Fruit fly (Drosophila melanogaster) whole organism, embryonic: ENCODE results near the gene Gyc89Da.
A peak's percentile ranks its signal among the peaks of the same experiment; 100 is the strongest.

ENCODE experiments used
- Adf1 ChIP-seq: fragments of 200-800 bp; sonication (Bioruptor generic); IDR thresholded peaks from 2 replicates; pipeline ENCODE4 v1.3.6; 2022; ENCODE audit warnings: missing biosample characterization, missing genetic modification characterization
- BtbVII ChIP-seq: fragments of 200-800 bp; sonication (Bioruptor generic); optimal IDR thresholded peaks from 3 replicates; lab custom pipeline; 2017; ENCODE audit warnings: missing biosample characterization, mild to moderate bottlenecking, missing genetic modification characterization
- CG10274 ChIP-seq: fragments of 200-800 bp; sonication (Bioruptor generic); optimal IDR thresholded peaks from 3 replicates; lab custom pipeline; 2017; ENCODE audit warnings: missing biosample characterization, mild to moderate bottlenecking, missing genetic modification characterization
- CG11504 ChIP-seq: fragments of 200-800 bp; sonication (Bioruptor generic); optimal IDR thresholded peaks from 3 replicates; lab custom pipeline; 2019; ENCODE audit warnings: missing biosample characterization, mild to moderate bottlenecking, missing genetic modification characterization, moderate library complexity
- CG11695 ChIP-seq: fragments of 200-800 bp; sonication (Bioruptor generic); IDR thresholded peaks from 3 replicates; pipeline ENCODE4 v1.3.6; 2022; ENCODE audit warnings: missing biosample characterization, missing genetic modification characterization
- CG12104 ChIP-seq: fragments of 200-800 bp; sonication (Bioruptor generic); optimal IDR thresholded peaks from 3 replicates; lab custom pipeline; 2016; ENCODE audit warnings: missing biosample characterization, missing genetic modification characterization
- CG12942 ChIP-seq: fragments of 200-800 bp; sonication (Bioruptor generic); optimal IDR thresholded peaks from 3 replicates; lab custom pipeline; 2016; ENCODE audit warnings: missing biosample characterization, missing genetic modification characterization
- CG13424 ChIP-seq: fragments of 200-800 bp; sonication (Bioruptor generic); optimal IDR thresholded peaks from 2 replicates; lab custom pipeline; 2019; ENCODE audit warnings: missing biosample characterization, mild to moderate bottlenecking, missing genetic modification characterization, moderate library complexity
- CG15601 ChIP-seq: fragments of 200-800 bp; sonication (Bioruptor generic); optimal IDR thresholded peaks from 3 replicates; lab custom pipeline; 2019; ENCODE audit warnings: missing biosample characterization, mild to moderate bottlenecking, missing genetic modification characterization, moderate library complexity
- CG1602 ChIP-seq: fragments of 200-800 bp; sonication (Bioruptor generic); optimal IDR thresholded peaks from 3 replicates; lab custom pipeline; 2016; ENCODE audit warnings: missing biosample characterization, missing genetic modification characterization
- CG17186 ChIP-seq: fragments of 200-800 bp; sonication (Bioruptor generic); optimal IDR thresholded peaks from 3 replicates; lab custom pipeline; 2017; ENCODE audit warnings: missing biosample characterization, missing genetic modification reagents, missing genetic modification characterization
- CG2120 ChIP-seq: fragments of 200-800 bp; sonication (Bioruptor generic); optimal IDR thresholded peaks from 3 replicates; lab custom pipeline; 2016; ENCODE audit warnings: missing biosample characterization, missing genetic modification characterization
- CG2202 ChIP-seq: fragments of 200-800 bp; sonication (Bioruptor generic); optimal IDR thresholded peaks from 2 replicates; lab custom pipeline; 2018; ENCODE audit warnings: missing biosample characterization, mild to moderate bottlenecking, missing genetic modification characterization
- CG34376 ChIP-seq: fragments of 200-800 bp; sonication (Bioruptor generic); optimal IDR thresholded peaks from 2 replicates; lab custom pipeline; 2018; ENCODE audit warnings: missing biosample characterization, mild to moderate bottlenecking, missing genetic modification characterization
- CG4707 ChIP-seq: fragments of 200-800 bp; sonication (Bioruptor generic); optimal IDR thresholded peaks from 2 replicates; lab custom pipeline; 2018; ENCODE audit warnings: missing biosample characterization, mild to moderate bottlenecking, missing genetic modification characterization, moderate library complexity
- CG6689 ChIP-seq: fragments of 200-800 bp; sonication (Bioruptor generic); IDR thresholded peaks from 2 replicates; pipeline ENCODE4 v1.3.6; 2022; ENCODE audit warnings: missing biosample characterization, missing genetic modification characterization
- CG6854 ChIP-seq: fragments of 200-800 bp; sonication (Bioruptor generic); optimal IDR thresholded peaks from 3 replicates; lab custom pipeline; 2017; ENCODE audit warnings: missing biosample characterization, mild to moderate bottlenecking, missing genetic modification characterization
- CG7987 ChIP-seq: fragments of 200-800 bp; sonication (Bioruptor generic); optimal IDR thresholded peaks from 2 replicates; lab custom pipeline; 2018; ENCODE audit warnings: missing biosample characterization, mild to moderate bottlenecking, missing genetic modification characterization, moderate library complexity
- CG8924 ChIP-seq: fragments of 200-800 bp; optimal IDR thresholded peaks from 3 replicates; lab custom pipeline; 2019; ENCODE audit warnings: missing biosample characterization, mild to moderate bottlenecking, missing genetic modification characterization, moderate library complexity
- CG9609 ChIP-seq: fragments of 200-800 bp; sonication (Bioruptor generic); optimal IDR thresholded peaks from 3 replicates; lab custom pipeline; 2016; ENCODE audit warnings: missing biosample characterization, missing genetic modification characterization
- CG9817 ChIP-seq: fragments of 200-800 bp; sonication (Bioruptor generic); optimal IDR thresholded peaks from 2 replicates; lab custom pipeline; 2018; ENCODE audit warnings: missing biosample characterization, mild to moderate bottlenecking, missing genetic modification characterization, moderate library complexity
- CoRest ChIP-seq: fragments of 200-800 bp; sonication (Bioruptor generic); optimal IDR thresholded peaks from 3 replicates; lab custom pipeline; 2018; ENCODE audit warnings: missing biosample characterization, mild to moderate bottlenecking, missing genetic modification characterization, moderate library complexity
- Dbx ChIP-seq: fragments of 200-800 bp; sonication (Bioruptor generic); IDR thresholded peaks from 3 replicates; pipeline ENCODE4 v1.3.6; 2022; ENCODE audit warnings: missing biosample characterization, missing genetic modification characterization
- Dek ChIP-seq: fragments of 200-800 bp; sonication (Bioruptor generic); optimal IDR thresholded peaks from 3 replicates; lab custom pipeline; 2019; ENCODE audit warnings: missing biosample characterization, mild to moderate bottlenecking, missing genetic modification characterization, moderate library complexity
- Dref ChIP-seq: fragments of 200-800 bp; sonication (Bioruptor generic); IDR thresholded peaks from 2 replicates; pipeline ENCODE4 v1.3.6; 2022; ENCODE audit warnings: missing biosample characterization, missing genetic modification characterization
- Ets65A ChIP-seq: fragments of 200-800 bp; sonication (Bioruptor generic); peaks from one replicate; lab custom pipeline; 2016; ENCODE audit warnings: missing biosample characterization, missing genetic modification characterization
- Hr3 ChIP-seq: fragments of 200-800 bp; sonication (Bioruptor generic); optimal IDR thresholded peaks from 3 replicates; lab custom pipeline; 2016; ENCODE audit warnings: missing biosample characterization, missing genetic modification characterization
- Nf-YA ChIP-seq: fragments of 200-800 bp; sonication (Bioruptor generic); IDR thresholded peaks from 2 replicates; pipeline ENCODE4 v1.3.6; 2022; ENCODE audit warnings: missing biosample characterization, missing genetic modification characterization
- PHDP ChIP-seq: fragments of 200-800 bp; sonication (Bioruptor generic); optimal IDR thresholded peaks from 3 replicates; lab custom pipeline; 2018; ENCODE audit warnings: missing biosample characterization, mild to moderate bottlenecking, missing genetic modification characterization, moderate library complexity
- Rx ChIP-seq: fragments of 200-800 bp; sonication (Bioruptor generic); IDR thresholded peaks from 2 replicates; pipeline ENCODE4 v1.3.6; 2022; ENCODE audit warnings: missing biosample characterization, missing genetic modification characterization
- amos ChIP-seq: fragments of 200-800 bp; sonication (Bioruptor generic); IDR thresholded peaks from 2 replicates; pipeline ENCODE4 v1.3.6; 2022; ENCODE audit warnings: missing biosample characterization, missing genetic modification characterization; ENCODE audit not compliant: partially characterized antibody
- aop ChIP-seq: fragments of 200-800 bp; sonication (Bioruptor generic); IDR thresholded peaks from 2 replicates; pipeline ENCODE4 v1.3.6; 2022; ENCODE audit warnings: missing biosample characterization, missing genetic modification characterization
- chinmo ChIP-seq: fragments of 200-800 bp; sonication (Bioruptor generic); IDR thresholded peaks from 4 replicates; pipeline ENCODE4 v1.3.6; 2022; ENCODE audit warnings: missing biosample characterization, missing genetic modification characterization; ENCODE audit not compliant: partially characterized antibody
- dmrt11E ChIP-seq: fragments of 200-800 bp; sonication (Bioruptor generic); optimal IDR thresholded peaks from 3 replicates; lab custom pipeline; 2018; ENCODE audit warnings: missing biosample characterization, mild to moderate bottlenecking, missing genetic modification characterization, moderate library complexity
- eve ChIP-seq, 2 experiments: fragments of >200 bp; optimal IDR thresholded peaks; 2 replicates each; lab custom pipeline; 2017; ENCODE audit warnings: missing biosample characterization in 2 of 2, missing genetic modification characterization in 2 of 2
- eyg ChIP-seq: fragments of 200-800 bp; sonication (Bioruptor generic); optimal IDR thresholded peaks from 3 replicates; lab custom pipeline; 2016; ENCODE audit warnings: missing biosample characterization, missing genetic modification characterization
- gfzf ChIP-seq: fragments of 200-800 bp; sonication (Bioruptor generic); optimal IDR thresholded peaks from 2 replicates; lab custom pipeline; 2016; ENCODE audit warnings: missing biosample characterization, mild to moderate bottlenecking, missing genetic modification characterization, moderate library complexity
- grn ChIP-seq: fragments of 200-800 bp; sonication (Bioruptor generic); optimal IDR thresholded peaks from 3 replicates; lab custom pipeline; 2017; ENCODE audit warnings: missing biosample characterization, missing genetic modification characterization
- ind ChIP-seq: fragments of 200-800 bp; sonication (Bioruptor generic); optimal IDR thresholded peaks from 3 replicates; lab custom pipeline; 2016; ENCODE audit warnings: missing biosample characterization, missing genetic modification characterization
- jing ChIP-seq: fragments of 200-800 bp; sonication (Bioruptor generic); optimal IDR thresholded peaks from 2 replicates; lab custom pipeline; 2018; ENCODE audit warnings: missing biosample characterization, mild to moderate bottlenecking, missing genetic modification characterization
- lola ChIP-seq, 3 experiments: fragments of >200 bp in 2 of 3; fragments of 200-800 bp in 1 of 3; sonication (Bioruptor generic) in 1 of 3; optimal IDR thresholded peaks; 2 replicates each; lab custom pipeline; 2017 to 2019; ENCODE audit warnings: missing biosample characterization in 3 of 3, missing genetic modification characterization in 3 of 3, mild to moderate bottlenecking in 1 of 3, moderate library complexity in 1 of 3
- pan ChIP-seq, 4 experiments: fragments of >200 bp in 3 of 4; fragments of 200-800 bp in 1 of 4; sonication (Bioruptor generic) in 1 of 4; optimal IDR thresholded peaks in 3 of 4; IDR thresholded peaks in 1 of 4; 2 replicates each; pipeline versions ENCODE4 v1.3.6 to Lab custom; 2017 to 2022; ENCODE audit warnings: missing biosample characterization in 2 of 4, missing genetic modification characterization in 2 of 4, mixed read lengths in 1 of 4
- row ChIP-seq: fragments of 200-800 bp; sonication (Bioruptor generic); IDR thresholded peaks from 3 replicates; pipeline ENCODE4 v1.3.6; 2022; ENCODE audit warnings: missing biosample characterization, missing genetic modification characterization
- sens-2 ChIP-seq: fragments of 200-800 bp; sonication (Bioruptor generic); IDR thresholded peaks from 2 replicates; pipeline ENCODE4 v1.3.6; 2022; ENCODE audit warnings: missing biosample characterization, missing genetic modification characterization
- ssp ChIP-seq: fragments of 200-800 bp; sonication (Bioruptor generic); IDR thresholded peaks from 2 replicates; pipeline ENCODE4 v1.3.6; 2022; ENCODE audit warnings: missing biosample characterization, missing genetic modification characterization
- sug ChIP-seq: fragments of 200-800 bp; optimal IDR thresholded peaks from 2 replicates; lab custom pipeline; 2019; ENCODE audit warnings: missing biosample characterization, mild to moderate bottlenecking, missing genetic modification characterization, moderate library complexity
- tll ChIP-seq, 2 experiments: fragments of 200-800 bp in 1 of 2; fragments of >200 bp in 1 of 2; sonication (Bioruptor generic) in 1 of 2; optimal IDR thresholded peaks; 2 replicates each; lab custom pipeline; 2017 to 2019; ENCODE audit warnings: missing biosample characterization in 2 of 2, missing genetic modification characterization in 2 of 2, mild to moderate bottlenecking in 1 of 2, moderate library complexity in 1 of 2
- zen ChIP-seq: fragments of 200-800 bp; sonication (Bioruptor generic); optimal IDR thresholded peaks from 3 replicates; lab custom pipeline; 2018; ENCODE audit warnings: missing biosample characterization, mild to moderate bottlenecking, missing genetic modification characterization, moderate library complexity
- zen2 ChIP-seq: fragments of 200-800 bp; sonication (Bioruptor generic); IDR thresholded peaks from 3 replicates; pipeline ENCODE4 v1.3.6; 2022; ENCODE audit warnings: missing biosample characterization, missing genetic modification characterization; ENCODE audit not compliant: partially characterized antibody
- zfh2 ChIP-seq: fragments of 200-800 bp; sonication (Bioruptor generic); optimal IDR thresholded peaks from 2 replicates; lab custom pipeline; 2016; ENCODE audit warnings: missing biosample characterization, missing genetic modification characterization

Gyc89Da gene

dm6 chr3R:16476472-16476871 is 4.1 kb downstream of the Gyc89Da start (continued):
- TF ChIP-seq CG12104 (GFP tag; lab: Kevin White, UChicago), result no peak
- peak; percentile 28 for TF ChIP-seq sug (tag; lab: Kevin White, UChicago)
- peak; percentile 44 for TF ChIP-seq PHDP
- no peak for TF ChIP-seq CG1602 (GFP tag; lab: Kevin White, UChicago)
- TF ChIP-seq CG4707 (GFP tag; lab: Kevin White, UChicago), result no peak
- no peak for TF ChIP-seq Adf1 (GFP tag; lab: Robert Waterston, UW)
- TF ChIP-seq jing (GFP tag; lab: Kevin White, UChicago), result no peak
- TF ChIP-seq CG12942, result no peak
- TF ChIP-seq BtbVII, result peak; percentile 26
- no peak for TF ChIP-seq CG17186 (GFP tag; lab: Kevin White, UChicago)
- TF ChIP-seq CG15601 (tag; lab: Kevin White, UChicago), result no peak
- TF ChIP-seq CG2120, result peak; percentile 58
- no peak for TF ChIP-seq ind (GFP tag; lab: Kevin White, UChicago)
- no peak for TF ChIP-seq zfh2 (GFP tag; lab: Kevin White, UChicago)
- TF ChIP-seq CG8924 (tag; lab: Kevin White, UChicago), result peak; percentile 54
- no peak for TF ChIP-seq sens-2
- TF ChIP-seq gfzf (GFP tag; lab: Kevin White, UChicago), result no peak
- TF ChIP-seq CG6689 (GFP tag; lab: Robert Waterston, UW), result peak; percentile 36; the same call in 1 of the 2 replicates
- TF ChIP-seq pan (optimal IDR thresholded peaks at IDR 0.05; lab: Kevin White, UChicago), result no peak
- TF ChIP-seq pan (GFP tag; optimal IDR thresholded peaks at IDR 0.05 in 1 of 2, IDR thresholded peaks at IDR 0.05 in 1 of 2), result no peak
- no peak for TF ChIP-seq eve (GFP tag; optimal IDR thresholded peaks at IDR 0.05; lab: Kevin White, UChicago)
- TF ChIP-seq CG13424, result peak; percentile 59
- TF ChIP-seq CG6854, result no peak
- no peak for TF ChIP-seq CG10274 (GFP tag; lab: Kevin White, UChicago)
- TF ChIP-seq dmrt11E (tag; lab: Kevin White, UChicago), result no peak
- no peak for TF ChIP-seq CG2202 (tag; lab: Kevin White, UChicago)
- TF ChIP-seq CG11695 (GFP tag; lab: Robert Waterston, UW), result 0 out of 3 replicates have a peak, but pooled peaks have one; percentile 16
- TF ChIP-seq Ets65A (GFP tag; lab: Kevin White, UChicago), result peak; percentile 85
- TF ChIP-seq lola (GFP tag; optimal IDR thresholded peaks at IDR 0.05; lab: Kevin White, UChicago), result peak in 1 of 3 experiments; percentile 11
- TF ChIP-seq CG11504 (tag; lab: Kevin White, UChicago), result no peak
- TF ChIP-seq CG9609 (GFP tag; lab: Kevin White, UChicago), result no peak
- peak; percentile 52 for TF ChIP-seq CoRest (tag; lab: Kevin White, UChicago)
- no peak for TF ChIP-seq eyg (GFP tag; lab: Kevin White, UChicago)
- TF ChIP-seq row (GFP tag; lab: Robert Waterston, UW), result peak; percentile 54; the same call in 2 of the 3 replicates
- no peak for TF ChIP-seq CG7987 (GFP tag; lab: Kevin White, UChicago)
- no peak for TF ChIP-seq Dref (GFP tag; lab: Robert Waterston, UW)
- no peak for TF ChIP-seq amos (GFP tag; lab: Robert Waterston, UW)
- TF ChIP-seq ssp (GFP tag; lab: Robert Waterston, UW), result no peak
- no peak for TF ChIP-seq Hr3 (GFP tag; lab: Kevin White, UChicago)
- TF ChIP-seq aop (GFP tag; lab: Robert Waterston, UW), result no peak
- no peak for TF ChIP-seq tll (GFP tag; optimal IDR thresholded peaks at IDR 0.05; lab: Kevin White, UChicago)
- no peak for TF ChIP-seq Dek
- no peak for TF ChIP-seq zen2 (GFP tag; lab: Robert Waterston, UW)
- TF ChIP-seq CG9817, result peak; percentile 25
- no peak for TF ChIP-seq grn (GFP tag; lab: Kevin White, UChicago)
- TF ChIP-seq Nf-YA (GFP tag; lab: Robert Waterston, UW), result no peak
- TF ChIP-seq Rx (GFP tag; lab: Robert Waterston, UW), result no peak
- no peak for TF ChIP-seq chinmo (GFP tag; lab: Robert Waterston, UW)
- no peak for TF ChIP-seq Dbx (GFP tag; lab: Robert Waterston, UW)
- TF ChIP-seq zen (tag; lab: Kevin White, UChicago), result peak; percentile 10
- TF ChIP-seq CG34376 (GFP tag; lab: Kevin White, UChicago), result peak; percentile 64
